Fruit fly (Drosophila melanogaster): ENCODE data around the gene CG31464.

The CG31464 gene

dm6 chr3R:8269740-8270139 lies 21.3 kb upstream of the CG31464 start, which contains the start of gene CG9630 (continued):
- no peak for TF ChIP-seq CG10431 (GFP tag; optimal IDR thresholded peaks at IDR 0.05)
- TF ChIP-seq unpg (GFP tag; optimal IDR thresholded peaks at IDR 0.05), result no peak
- TF ChIP-seq CG2202 (tag; optimal IDR thresholded peaks at IDR 0.05), result no peak
- TF ChIP-seq CG4820 (GFP tag; optimal IDR thresholded peaks at IDR 0.05), result no peak
- no peak for TF ChIP-seq CG8765 (GFP tag; IDR thresholded peaks at IDR 0.05)
- no peak for TF ChIP-seq Blimp-1 (GFP tag; optimal IDR thresholded peaks at IDR 0.05)
- TF ChIP-seq CG17359 (tag; optimal IDR thresholded peaks at IDR 0.05), result no peak
- no peak for TF ChIP-seq pros (GFP tag; optimal IDR thresholded peaks at IDR 0.05)
- TF ChIP-seq Elba2 (GFP tag; optimal IDR thresholded peaks at IDR 0.05), result peak; percentile 79
- TF ChIP-seq CG14441 (GFP tag; IDR thresholded peaks at IDR 0.05), result no peak
- TF ChIP-seq CG9932 (GFP tag; IDR thresholded peaks at IDR 0.05), result no peak
- no peak for TF ChIP-seq CG9727 (GFP tag; optimal IDR thresholded peaks at IDR 0.05)
- TF ChIP-seq lilli (GFP tag; optimal IDR thresholded peaks at IDR 0.05), result no peak
- peak; percentile 13 for TF ChIP-seq CG7928 (GFP tag; optimal IDR thresholded peaks at IDR 0.05)
- no peak for TF ChIP-seq eve (GFP tag; optimal IDR thresholded peaks at IDR 0.05)
- TF ChIP-seq CG15514 (GFP tag; optimal IDR thresholded peaks at IDR 0.05), result peak; percentile 87
- TF ChIP-seq CG11504 (tag; optimal IDR thresholded peaks at IDR 0.05), result no peak
- TF ChIP-seq Bdp1 (GFP tag; optimal IDR thresholded peaks at IDR 0.05), result no peak
- peak; percentile 73 for TF ChIP-seq Bgb (GFP tag; IDR thresholded peaks at IDR 0.05; ENCODE audit: partially characterized antibody)
- no peak for TF ChIP-seq trh (GFP tag; optimal IDR thresholded peaks at IDR 0.05)
- TF ChIP-seq Hsf (GFP tag; optimal IDR thresholded peaks at IDR 0.05), result no peak
- TF ChIP-seq Chrac-16 (GFP tag; optimal IDR thresholded peaks at IDR 0.05), result no peak
- no peak for TF ChIP-seq ci (GFP tag; IDR thresholded peaks at IDR 0.05)
- peak; percentile 87 for TF ChIP-seq CG2116 (GFP tag; optimal IDR thresholded peaks at IDR 0.05)
- TF ChIP-seq Ets97D (GFP tag; optimal IDR thresholded peaks at IDR 0.05), result peak; percentile 79
- TF ChIP-seq CG8478 (optimal IDR thresholded peaks at IDR 0.05), result no peak
- TF ChIP-seq CG33213 (GFP tag; optimal IDR thresholded peaks at IDR 0.05), result no peak
- TF ChIP-seq CG14014 (GFP tag; IDR thresholded peaks at IDR 0.05), result no peak
- no peak for TF ChIP-seq CG12744 (GFP tag; optimal IDR thresholded peaks at IDR 0.05)
- TF ChIP-seq run (tag; optimal IDR thresholded peaks at IDR 0.05), result peak; percentile 86
- TF ChIP-seq nerfin-2 (GFP tag; IDR thresholded peaks at IDR 0.05; ENCODE audit: partially characterized antibody), result no peak
- peak; percentile 66 for TF ChIP-seq phol (tag; optimal IDR thresholded peaks at IDR 0.05)
- TF ChIP-seq CG32532 (GFP tag; IDR thresholded peaks at IDR 0.05), result no peak
- no peak for TF ChIP-seq CG31365 (tag; optimal IDR thresholded peaks at IDR 0.05)
- peak in 1 of 3 experiments; percentile 45 for TF ChIP-seq Stat92E (GFP tag; optimal IDR thresholded peaks at IDR 0.05)
- TF ChIP-seq Gsc (GFP tag; IDR thresholded peaks at IDR 0.05), result no peak
- no peak for TF ChIP-seq CG14667 (GFP tag; IDR thresholded peaks at IDR 0.05)
- no peak for TF ChIP-seq CG17568 (GFP tag; optimal IDR thresholded peaks at IDR 0.05)
- TF ChIP-seq Sry-β (GFP tag; optimal IDR thresholded peaks at IDR 0.05), result no peak
- TF ChIP-seq CG8359 (GFP tag; optimal IDR thresholded peaks at IDR 0.05; ENCODE audit: borderline replicate concordance), result no peak
- no peak for TF ChIP-seq TFAM (GFP tag; optimal IDR thresholded peaks at IDR 0.05)
- TF ChIP-seq Lhr (GFP tag; optimal IDR thresholded peaks at IDR 0.05), result peak; percentile 42
- TF ChIP-seq ems (GFP tag; optimal IDR thresholded peaks at IDR 0.05), result no peak
- TF ChIP-seq CG3281 (GFP tag; optimal IDR thresholded peaks at IDR 0.05), result no peak
- no peak for TF ChIP-seq slbo (GFP tag; IDR thresholded peaks at IDR 0.05)
- no peak for TF ChIP-seq CG6254 (GFP tag; optimal IDR thresholded peaks at IDR 0.05)
- TF ChIP-seq jigr1 (GFP tag; IDR thresholded peaks at IDR 0.05), result no peak
- TF ChIP-seq HLH4C (GFP tag; IDR thresholded peaks at IDR 0.05; ENCODE audit: partially characterized antibody), result peak; percentile 54; the same call in 2 of the 3 replicates
- TF ChIP-seq CG8290 (GFP tag; optimal IDR thresholded peaks at IDR 0.05), result no peak
- no peak for TF ChIP-seq CG8290 (tag; optimal IDR thresholded peaks at IDR 0.05)
- no peak for TF ChIP-seq CG7745 (tag; optimal IDR thresholded peaks at IDR 0.05)
- no peak for TF ChIP-seq HHEX (GFP tag; optimal IDR thresholded peaks at IDR 0.05)
